Worm (Caenorhabditis elegans) whole organism, L3 larva: ENCODE measurements around the gene H43I07.1.

Experiments
- fos-1 ChIP-seq: fragments of 150-350 bp; optimal IDR thresholded peaks from 2 replicates; lab custom pipeline; 2014; ENCODE audit warnings: missing biosample characterization, missing genetic modification characterization
- nfya-1 ChIP-seq: sonication (generic microtip); optimal IDR thresholded peaks from 2 replicates; lab custom pipeline; 2017; ENCODE audit warnings: missing genetic modification characterization, mild to moderate bottlenecking, missing compliant biosample characterization, antibody characterized with exemption, moderate library complexity; ENCODE audit not compliant: insufficient read depth

DNA sequence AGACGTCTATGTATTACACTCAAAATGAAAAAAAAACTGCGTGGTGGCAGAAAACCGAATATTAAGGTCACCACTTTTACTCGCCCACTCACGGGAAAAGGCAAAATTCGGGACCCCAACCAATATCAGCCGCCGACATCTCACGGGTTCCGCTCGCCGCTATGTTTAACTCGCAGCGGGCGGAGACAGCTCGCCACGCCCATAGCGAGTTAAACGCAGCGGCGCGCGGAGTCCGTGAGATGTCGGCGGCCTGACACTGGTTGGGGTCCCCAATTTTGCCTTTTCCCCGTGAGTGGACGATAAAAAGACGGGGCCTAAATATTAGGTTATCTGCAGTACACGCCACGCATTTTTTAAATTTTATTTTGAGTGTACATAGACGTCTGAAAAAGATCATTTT lies 22.0 kb upstream of the H43I07.1 start:
- no peak for TF ChIP-seq nfya-1
- TF ChIP-seq fos-1 (tag; lab: Kevin White, UChicago), result no peak
